3 fruit fly cellular contexts compared by ENCODE assay signal in the genomic region with DNA sequence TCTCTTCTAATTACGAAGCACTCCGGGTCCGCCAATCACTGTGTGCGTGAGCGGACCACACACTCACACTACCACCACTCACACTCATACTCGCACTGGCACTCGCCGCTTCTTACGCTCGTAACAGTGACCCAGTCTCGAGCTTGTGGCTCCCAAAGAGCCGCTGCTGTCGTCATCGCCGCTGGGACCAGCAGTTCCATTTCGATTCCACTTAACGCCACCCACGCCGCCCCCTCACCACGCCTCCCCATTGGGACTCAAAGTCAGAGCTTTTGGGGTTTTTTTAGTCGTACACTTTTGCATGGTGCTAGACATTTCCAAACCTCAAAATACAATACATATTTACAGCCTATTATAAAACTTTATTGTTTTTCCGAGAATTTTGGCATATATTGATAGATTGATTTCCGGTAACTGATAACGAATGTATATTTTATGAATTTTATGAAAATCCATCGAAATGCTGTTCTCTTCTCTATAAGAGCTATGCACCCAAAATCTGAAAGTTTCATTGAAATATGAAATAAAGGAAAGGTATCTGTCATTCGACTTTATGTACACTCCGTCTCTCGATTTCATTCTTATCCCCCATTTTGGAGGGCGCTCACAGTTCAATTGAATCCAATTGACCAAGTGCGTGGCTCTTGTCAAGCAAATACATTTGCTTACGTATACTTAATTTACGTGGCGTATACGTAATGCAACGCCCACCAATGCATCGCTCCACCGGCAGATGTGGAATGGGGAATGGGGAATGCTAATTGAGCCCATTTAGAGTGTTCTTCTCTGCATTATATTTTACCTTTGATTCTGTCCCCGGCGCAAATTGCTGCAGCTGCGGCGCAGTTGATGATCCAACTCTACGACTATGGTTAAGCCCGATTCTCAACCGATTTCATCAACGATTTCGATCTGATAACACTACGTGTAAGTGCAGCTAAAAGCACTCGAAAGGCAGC.
A peak's percentile ranks its signal among the peaks of the same experiment; 100 is the strongest.
TF ChIP-seq lines count a peak whose summit lies in the region.

Gene CG42331, plus strand, starts transcription at position 909 of the 959 bp plus-strand sequence.

TF ChIP-seq in whole organism, embryonic, 481 proteins besides CTCF, POLR2A, EP300 and RAD21 (continued from another document and continues in another):
- TF ChIP-seq Tbp (GFP tag; optimal IDR thresholded peaks at IDR 0.05; lab: Kevin White, UChicago): no peak
- no peak for TF ChIP-seq tll (GFP tag; optimal IDR thresholded peaks at IDR 0.05; lab: Kevin White, UChicago)
- no peak for TF ChIP-seq h (optimal IDR thresholded peaks at IDR 0.05; lab: Kevin White, UChicago)
- TF ChIP-seq HLH4C (GFP tag; IDR thresholded peaks at IDR 0.05; lab: Robert Waterston, UW; ENCODE audit: partially characterized antibody): no peak
- no peak for TF ChIP-seq da (GFP tag; optimal IDR thresholded peaks at IDR 0.05; lab: Kevin White, UChicago)
- no peak for TF ChIP-seq Bdp1 (GFP tag; optimal IDR thresholded peaks at IDR 0.05; lab: Kevin White, UChicago)
- TF ChIP-seq CG17361 (GFP tag; IDR thresholded peaks at IDR 0.05; lab: Robert Waterston, UW): peak; percentile 69
- peak; percentile 63 for TF ChIP-seq nmo (GFP tag; optimal IDR thresholded peaks at IDR 0.05; lab: Kevin White, UChicago)
- TF ChIP-seq maf-S (GFP tag; optimal IDR thresholded peaks at IDR 0.05; lab: Kevin White, UChicago): peak; percentile 21
- peak; percentile 47; the same call in 1 of the 2 replicates for TF ChIP-seq slbo (GFP tag; IDR thresholded peaks at IDR 0.05; lab: Robert Waterston, UW)
- TF ChIP-seq H15 (GFP tag; IDR thresholded peaks at IDR 0.05; lab: Robert Waterston, UW): peak; percentile 42; the same call in 1 of the 3 replicates
- peak; percentile 66 for TF ChIP-seq CG9437 (GFP tag; optimal IDR thresholded peaks at IDR 0.05; lab: Kevin White, UChicago)
- no peak for TF ChIP-seq cas (GFP tag; IDR thresholded peaks at IDR 0.05; lab: Robert Waterston, UW)
- TF ChIP-seq Camta (GFP tag; optimal IDR thresholded peaks at IDR 0.05; lab: Kevin White, UChicago): peak; percentile 39
- TF ChIP-seq fd3F (GFP tag; optimal IDR thresholded peaks at IDR 0.05; lab: Kevin White, UChicago): peak; percentile 48
- TF ChIP-seq CG12219 (GFP tag; optimal IDR thresholded peaks at IDR 0.05; lab: Kevin White, UChicago): peak; percentile 29
- TF ChIP-seq Sox100B (GFP tag; optimal IDR thresholded peaks at IDR 0.05; lab: Kevin White, UChicago): peak; percentile 53
- TF ChIP-seq cad (GFP tag; optimal IDR thresholded peaks at IDR 0.05; lab: Kevin White, UChicago): no peak
- peak; percentile 46 for TF ChIP-seq CG10979 (tag; optimal IDR thresholded peaks at IDR 0.05; lab: Kevin White, UChicago)
- peak; percentile 42; the same call in 1 of the 2 replicates for TF ChIP-seq HLH3B (GFP tag; IDR thresholded peaks at IDR 0.05; lab: Robert Waterston, UW)
- no peak for TF ChIP-seq CG4707 (GFP tag; optimal IDR thresholded peaks at IDR 0.05; lab: Kevin White, UChicago)
- peak; percentile 71 for TF ChIP-seq CG31441 (GFP tag; IDR thresholded peaks at IDR 0.05; lab: Robert Waterston, UW)
- TF ChIP-seq CG17829 (tag; optimal IDR thresholded peaks at IDR 0.05; lab: Kevin White, UChicago): peak; percentile 42
- TF ChIP-seq crc (GFP tag; optimal IDR thresholded peaks at IDR 0.05; lab: Kevin White, UChicago): no peak
- TF ChIP-seq fd102C (GFP tag; optimal IDR thresholded peaks at IDR 0.05; lab: Kevin White, UChicago): no peak
- peak; percentile 86 for TF ChIP-seq gem (tag; optimal IDR thresholded peaks at IDR 0.05; lab: Kevin White, UChicago)
- no peak for TF ChIP-seq CG17186 (GFP tag; optimal IDR thresholded peaks at IDR 0.05; lab: Kevin White, UChicago)
- no peak for TF ChIP-seq CG11456 (GFP tag; IDR thresholded peaks at IDR 0.05; lab: Robert Waterston, UW)
- TF ChIP-seq Atf-2 (GFP tag; optimal IDR thresholded peaks at IDR 0.05; lab: Kevin White, UChicago): peak; percentile 53
- TF ChIP-seq YL-1 (GFP tag; optimal IDR thresholded peaks at IDR 0.05; lab: Kevin White, UChicago): no peak
- no peak for TF ChIP-seq Neu2 (GFP tag; optimal IDR thresholded peaks at IDR 0.05; lab: Kevin White, UChicago; ENCODE audit: borderline replicate concordance)
- peak; percentile 66 for TF ChIP-seq ATbp (GFP tag; optimal IDR thresholded peaks at IDR 0.05; lab: Kevin White, UChicago)
- no peak for TF ChIP-seq sens-2 (GFP tag; IDR thresholded peaks at IDR 0.05; lab: Robert Waterston, UW)
- no peak for TF ChIP-seq gcm2 (GFP tag; optimal IDR thresholded peaks at IDR 0.05; lab: Kevin White, UChicago)
- no peak for TF ChIP-seq CG42726 (GFP tag; IDR thresholded peaks at IDR 0.05; lab: Robert Waterston, UW; ENCODE audit: partially characterized antibody)
- TF ChIP-seq CG31365 (tag; optimal IDR thresholded peaks at IDR 0.05; lab: Kevin White, UChicago): no peak
- peak; percentile 45 for TF ChIP-seq pum (GFP tag; optimal IDR thresholded peaks at IDR 0.05; lab: Kevin White, UChicago)
- no peak for TF ChIP-seq E2f2 (GFP tag; IDR thresholded peaks at IDR 0.05; lab: Robert Waterston, UW)
- no peak for TF ChIP-seq CG16813 (GFP tag; IDR thresholded peaks at IDR 0.05; lab: Robert Waterston, UW; ENCODE audit: partially characterized antibody)

TF ChIP-seq in whole organism, prepupa, 60 proteins besides CTCF, POLR2A, EP300 and RAD21 (continued from another document):
- TF ChIP-seq Sox102F (GFP tag; optimal IDR thresholded peaks at IDR 0.05; lab: Kevin White, UChicago): peak; percentile 10
- peak; percentile 15 for TF ChIP-seq CG6792 (GFP tag; optimal IDR thresholded peaks at IDR 0.05; lab: Kevin White, UChicago)
- 0 out of 3 replicates have a peak, but pooled peaks have one; percentile 19 for TF ChIP-seq CG6163 (GFP tag; IDR thresholded peaks at IDR 0.05; lab: Robert Waterston, UW)
- peak; percentile 15 for TF ChIP-seq OdsH (GFP tag; optimal IDR thresholded peaks at IDR 0.05; lab: Kevin White, UChicago)
- TF ChIP-seq acj6 (GFP tag; optimal IDR thresholded peaks at IDR 0.05; lab: Kevin White, UChicago): no peak
- TF ChIP-seq topi (GFP tag; optimal IDR thresholded peaks at IDR 0.05; lab: Kevin White, UChicago): peak; percentile 15

TF ChIP-seq in whole organism, wandering third instar larva, 38 proteins besides CTCF, POLR2A, EP300 and RAD21 (continued from another document):
- no peak for TF ChIP-seq dsf (GFP tag; optimal IDR thresholded peaks at IDR 0.05; lab: Kevin White, UChicago; ENCODE audit: borderline replicate concordance)
- TF ChIP-seq CG32264 (GFP tag; optimal IDR thresholded peaks at IDR 0.05; lab: Kevin White, UChicago): no peak
- peak in 1 of 2 experiments; percentile 52 for TF ChIP-seq dl (GFP tag; optimal IDR thresholded peaks at IDR 0.05; lab: Kevin White, UChicago; ENCODE audit: insufficient read depth in 1 of 2, partially characterized antibody in 2 of 2)
